Worm (Caenorhabditis elegans) whole organism, mixed stage, embryonic: Measurements from ENCODE around the gene tcc-1.

Source experiments
- M03D4.4 ChIP-seq: sonication (generic microtip); optimal IDR thresholded peaks from 2 replicates; lab custom pipeline; 2017; ENCODE audit warnings: mild to moderate bottlenecking, missing genetic modification characterization, missing compliant biosample characterization
- bed-3 ChIP-seq: fragments of 200-800 bp; sonication (Bioruptor generic); optimal IDR thresholded peaks from 3 replicates; lab custom pipeline; 2018; ENCODE audit warnings: mild to moderate bottlenecking, missing genetic modification characterization, moderate library complexity, missing compliant biosample characterization
- ceh-39 ChIP-seq: fragments of 150-350 bp; optimal IDR thresholded peaks from 2 replicates; lab custom pipeline; 2014; ENCODE audit warnings: missing biosample characterization, missing genetic modification characterization
- ces-1 ChIP-seq: fragments of 150-350 bp; optimal IDR thresholded peaks from 2 replicates; lab custom pipeline; 2014; ENCODE audit warnings: missing biosample characterization, missing genetic modification reagents, missing genetic modification characterization
- cnd-1 ChIP-seq: fragments of 200-800 bp; sonication (Bioruptor generic); optimal IDR thresholded peaks from 2 replicates; lab custom pipeline; 2018; ENCODE audit warnings: mild to moderate bottlenecking, missing genetic modification characterization, missing compliant biosample characterization
- drap-1 ChIP-seq: fragments of 200-800 bp; sonication (Bioruptor generic); optimal IDR thresholded peaks from 3 replicates; lab custom pipeline; 2018; ENCODE audit warnings: mild to moderate bottlenecking, missing genetic modification characterization, missing compliant biosample characterization
- elt-1 ChIP-seq: sonication (generic microtip); optimal IDR thresholded peaks from 2 replicates; lab custom pipeline; 2017; ENCODE audit warnings: missing genetic modification characterization, mild to moderate bottlenecking, missing compliant biosample characterization, antibody characterized with exemption, moderate library complexity, borderline replicate concordance; ENCODE audit not compliant: insufficient read depth
- elt-3 ChIP-seq: fragments of 150-350 bp; optimal IDR thresholded peaks from 2 replicates; lab custom pipeline; 2014; ENCODE audit warnings: missing biosample characterization, missing genetic modification characterization
- ham-2 ChIP-seq: fragments of 200-800 bp; sonication (Bioruptor generic); optimal IDR thresholded peaks from 2 replicates; lab custom pipeline; 2018; ENCODE audit warnings: mild to moderate bottlenecking, missing genetic modification characterization, missing compliant biosample characterization
- hlh-1 ChIP-seq: fragments of 150-350 bp; optimal IDR thresholded peaks from 2 replicates; lab custom pipeline; 2014; ENCODE audit warnings: missing biosample characterization, missing genetic modification reagents, missing genetic modification characterization
- lin-32 ChIP-seq: fragments of 200-800 bp; sonication (Bioruptor generic); optimal IDR thresholded peaks from 2 replicates; lab custom pipeline; 2018; ENCODE audit warnings: mild to moderate bottlenecking, missing genetic modification characterization, missing compliant biosample characterization
- lsy-2 ChIP-seq: fragments of 150-350 bp; optimal IDR thresholded peaks from 2 replicates; lab custom pipeline; 2014; ENCODE audit warnings: missing biosample characterization, missing genetic modification characterization
- mab-5 ChIP-seq: fragments of 150-350 bp; optimal IDR thresholded peaks from 2 replicates; lab custom pipeline; 2014; ENCODE audit warnings: missing biosample characterization, missing genetic modification characterization
- mls-2 ChIP-seq: sonication (generic microtip); optimal IDR thresholded peaks from 2 replicates; lab custom pipeline; 2016; ENCODE audit warnings: mild to moderate bottlenecking, missing genetic modification characterization, moderate library complexity, missing compliant biosample characterization
- nhr-12 ChIP-seq: fragments of 150-350 bp; optimal IDR thresholded peaks from 2 replicates; lab custom pipeline; 2014; ENCODE audit warnings: missing biosample characterization, missing genetic modification characterization
- nhr-2 ChIP-seq: fragments of 150-350 bp; optimal IDR thresholded peaks from 2 replicates; lab custom pipeline; 2014; ENCODE audit warnings: missing biosample characterization, missing genetic modification characterization
- nhr-237 ChIP-seq: fragments of 150-350 bp; optimal IDR thresholded peaks from 2 replicates; lab custom pipeline; 2014; ENCODE audit warnings: missing biosample characterization, missing genetic modification characterization
- nhr-28 ChIP-seq: fragments of 150-350 bp; optimal IDR thresholded peaks from 2 replicates; lab custom pipeline; 2014; ENCODE audit warnings: missing biosample characterization, missing genetic modification characterization
- nhr-76 ChIP-seq: sonication (generic microtip); optimal IDR thresholded peaks from 2 replicates; lab custom pipeline; 2017; ENCODE audit warnings: missing biosample characterization, missing genetic modification characterization
- pha-4 ChIP-seq: fragments of 150-350 bp; optimal IDR thresholded peaks from 2 replicates; lab custom pipeline; 2018; ENCODE audit warnings: missing biosample characterization, missing genetic modification reagents, missing genetic modification characterization
- sem-2 ChIP-seq: fragments of 200-800 bp; sonication (Bioruptor generic); optimal IDR thresholded peaks from 2 replicates; lab custom pipeline; 2018; ENCODE audit warnings: mild to moderate bottlenecking, missing genetic modification characterization, missing compliant biosample characterization
- snpc-4 ChIP-seq: fragments of 150-350 bp; optimal IDR thresholded peaks from 2 replicates; lab custom pipeline; 2014; ENCODE audit warnings: missing biosample characterization, missing genetic modification characterization
- tbx-8 ChIP-seq: fragments of 200-800 bp; sonication (Bioruptor generic); optimal IDR thresholded peaks from 2 replicates; lab custom pipeline; 2018; ENCODE audit warnings: mild to moderate bottlenecking, missing genetic modification characterization, moderate library complexity, missing compliant biosample characterization
- unc-120 ChIP-seq: sonication (generic microtip); optimal IDR thresholded peaks from 2 replicates; lab custom pipeline; 2017; ENCODE audit warnings: missing genetic modification characterization, missing compliant biosample characterization; ENCODE audit not compliant: poor library complexity, severe bottlenecking
- unc-39 ChIP-seq: fragments of 150-350 bp; optimal IDR thresholded peaks from 2 replicates; lab custom pipeline; 2014; ENCODE audit warnings: missing biosample characterization, missing genetic modification characterization
- unc-62 ChIP-seq: fragments of 150-350 bp; optimal IDR thresholded peaks from 2 replicates; lab custom pipeline; 2014; ENCODE audit warnings: missing biosample characterization, missing genetic modification reagents, missing genetic modification characterization
- zip-8 ChIP-seq: fragments of 150-350 bp; optimal IDR thresholded peaks from 2 replicates; lab custom pipeline; 2014; ENCODE audit warnings: missing biosample characterization, missing genetic modification characterization
- ztf-11 ChIP-seq: fragments of 150-350 bp; optimal IDR thresholded peaks from 2 replicates; lab custom pipeline; 2014; ENCODE audit warnings: missing biosample characterization, missing genetic modification characterization

The tcc-1 gene

ce11 chrV:17819704-17820103 lies 36.1 kb downstream of the tcc-1 start:
- no peak for TF ChIP-seq ztf-11 (tag; lab: Kevin White, UChicago)
- TF ChIP-seq hlh-1 (tag; lab: Kevin White, UChicago) = no peak
- no peak for TF ChIP-seq ces-1 (GFP tag; lab: Kevin White, UChicago)
- TF ChIP-seq mls-2 = no peak
- no peak for TF ChIP-seq drap-1 (GFP tag; lab: Kevin White, UChicago)
- TF ChIP-seq ham-2 (GFP tag; lab: Kevin White, UChicago) = no peak
- no peak for TF ChIP-seq unc-62 (GFP tag; lab: Kevin White, UChicago)
- TF ChIP-seq M03D4.4 (tag; lab: Kevin White, UChicago) = no peak
- no peak for TF ChIP-seq tbx-8 (GFP tag; lab: Kevin White, UChicago)
- no peak for TF ChIP-seq nhr-76
- TF ChIP-seq lin-32 (GFP tag; lab: Kevin White, UChicago) = no peak
- TF ChIP-seq nhr-28 (tag; lab: Kevin White, UChicago) = no peak
- no peak for TF ChIP-seq nhr-2 (tag; lab: Kevin White, UChicago)
- no peak for TF ChIP-seq snpc-4 (tag; lab: Kevin White, UChicago)
- no peak for TF ChIP-seq mab-5 (tag; lab: Kevin White, UChicago)
- TF ChIP-seq bed-3 (GFP tag; lab: Kevin White, UChicago) = no peak
- no peak for TF ChIP-seq unc-120 (tag; lab: Kevin White, UChicago)
- no peak for TF ChIP-seq nhr-12 (tag; lab: Kevin White, UChicago)

ce11 chrV:17818567-17818966 lies 37.2 kb downstream of the tcc-1 start, which contains the start of gene srh-298:
srh-298 (plus strand) TSS chrV:17818867.
- TF ChIP-seq unc-120 (tag; lab: Kevin White, UChicago) (no peak), lsy-2 (tag; lab: Kevin White, UChicago) (no peak), lin-32 (GFP tag; lab: Kevin White, UChicago) (no peak), nhr-12 (tag; lab: Kevin White, UChicago) (no peak), ceh-39 (tag; lab: Kevin White, UChicago) (no peak), pha-4 (tag; lab: Kevin White, UChicago) (no peak), sem-2 (no peak), unc-39 (tag; lab: Kevin White, UChicago) (no peak), nhr-237 (tag; lab: Kevin White, UChicago) (no peak), zip-8 (tag; lab: Kevin White, UChicago) (no peak), M03D4.4 (tag; lab: Kevin White, UChicago) (no peak), elt-3 (no peak), cnd-1 (tag; lab: Kevin White, UChicago) (no peak), hlh-1 (tag; lab: Kevin White, UChicago) (no peak)
- TF ChIP-seq, all 35 proteins: peak for 0

- TF ChIP-seq nhr-2 (tag; lab: Kevin White, UChicago) (no peak), nhr-76 (no peak)
These were observed 43.7 kb downstream of the tcc-1 start for ce11 chrV:17812127-17812526.

- no peak for TF ChIP-seq lsy-2 (tag; lab: Kevin White, UChicago)
- no peak for TF ChIP-seq ceh-39 (tag; lab: Kevin White, UChicago)
- TF ChIP-seq nhr-237 (tag; lab: Kevin White, UChicago) = no peak
These were observed 45.7 kb downstream of the tcc-1 start, which contains the start of gene srh-296 for ce11 chrV:17810053-17810452. srh-296 (plus strand) TSS chrV:17810353.

ce11 chrV:17805323-17805722 lies 50.5 kb downstream of the tcc-1 start, which contains the start of gene srh-291:
srh-291 (plus strand) TSS chrV:17805623.
- no peak for TF ChIP-seq tbx-8 (GFP tag; lab: Kevin White, UChicago)
- TF ChIP-seq hlh-1 (tag; lab: Kevin White, UChicago) = no peak
- TF ChIP-seq cnd-1 (tag; lab: Kevin White, UChicago) = no peak
- no peak for TF ChIP-seq drap-1 (GFP tag; lab: Kevin White, UChicago)
- TF ChIP-seq ceh-39 (tag; lab: Kevin White, UChicago) = no peak

- no peak for TF ChIP-seq elt-1
These were observed 53.3 kb downstream of the tcc-1 start, which contains the start of the genes Y94A7B.11 and srh-292 for ce11 chrV:17802519-17802918. Y94A7B.11 (minus strand) TSS chrV:17802619. srh-292 (plus strand) TSS chrV:17802769.
